Fruit fly (Drosophila melanogaster) whole organism, embryonic: ENCODE results near the gene GlyRS.

ENCODE experiments used
- Blimp-1 ChIP-seq: fragments of 200-800 bp; sonication (Bioruptor generic); optimal IDR thresholded peaks from 3 replicates; lab custom pipeline; 2018; ENCODE audit warnings: missing biosample characterization, missing genetic modification characterization, mild to moderate bottlenecking, moderate library complexity, missing genetic modification reagents
- CG10147 ChIP-seq: fragments of 200-800 bp; sonication (Bioruptor generic); optimal IDR thresholded peaks from 2 replicates; lab custom pipeline; 2019; ENCODE audit warnings: missing biosample characterization, mild to moderate bottlenecking, missing genetic modification characterization, moderate library complexity
- CG10267 ChIP-seq: fragments of 200-800 bp; sonication (Bioruptor generic); optimal IDR thresholded peaks from 2 replicates; lab custom pipeline; 2018; ENCODE audit warnings: missing biosample characterization, mild to moderate bottlenecking, missing genetic modification characterization, moderate library complexity
- CG10366 ChIP-seq: fragments of 200-800 bp; sonication (Bioruptor generic); IDR thresholded peaks from 2 replicates; pipeline ENCODE4 v1.3.6; 2022; ENCODE audit warnings: missing biosample characterization, missing genetic modification characterization
- CG12071 ChIP-seq: fragments of 200-800 bp; sonication (Bioruptor generic); optimal IDR thresholded peaks from 3 replicates; lab custom pipeline; 2018; ENCODE audit warnings: missing biosample characterization, mild to moderate bottlenecking, missing genetic modification characterization
- CG14441 ChIP-seq: fragments of 200-800 bp; sonication (Bioruptor generic); IDR thresholded peaks from 2 replicates; pipeline ENCODE4 v1.3.6; 2022; ENCODE audit warnings: missing biosample characterization, missing genetic modification characterization
- CG1602 ChIP-seq: fragments of 200-800 bp; sonication (Bioruptor generic); optimal IDR thresholded peaks from 3 replicates; lab custom pipeline; 2016; ENCODE audit warnings: missing biosample characterization, missing genetic modification characterization
- CG17186 ChIP-seq: fragments of 200-800 bp; sonication (Bioruptor generic); optimal IDR thresholded peaks from 3 replicates; lab custom pipeline; 2017; ENCODE audit warnings: missing biosample characterization, missing genetic modification reagents, missing genetic modification characterization
- CG30403 ChIP-seq: fragments of 200-800 bp; sonication (Bioruptor generic); optimal IDR thresholded peaks from 3 replicates; lab custom pipeline; 2016; ENCODE audit warnings: missing biosample characterization, missing genetic modification characterization
- CG31365 ChIP-seq: fragments of 200-800 bp; sonication (Bioruptor generic); optimal IDR thresholded peaks from 2 replicates; lab custom pipeline; 2018; ENCODE audit warnings: missing biosample characterization, mild to moderate bottlenecking, missing genetic modification characterization
- CG3407 ChIP-seq: fragments of 200-800 bp; sonication (Bioruptor generic); optimal IDR thresholded peaks from 2 replicates; lab custom pipeline; 2018; ENCODE audit warnings: missing biosample characterization, mild to moderate bottlenecking, missing genetic modification characterization
- CG4617 ChIP-seq: fragments of 200-800 bp; sonication (Bioruptor generic); optimal IDR thresholded peaks from 3 replicates; lab custom pipeline; 2016; ENCODE audit warnings: missing biosample characterization, missing genetic modification characterization, borderline replicate concordance
- CG6654 ChIP-seq: fragments of 200-800 bp; sonication (Bioruptor generic); optimal IDR thresholded peaks from 2 replicates; lab custom pipeline; 2017; ENCODE audit warnings: missing biosample characterization, mild to moderate bottlenecking, missing genetic modification characterization
- CG7556 ChIP-seq: fragments of 200-800 bp; sonication (Bioruptor generic); optimal IDR thresholded peaks from 2 replicates; lab custom pipeline; 2017; ENCODE audit warnings: missing biosample characterization, mild to moderate bottlenecking, missing genetic modification characterization
- CG7928 ChIP-seq: fragments of 200-800 bp; sonication (Bioruptor generic); optimal IDR thresholded peaks from 2 replicates; lab custom pipeline; 2017; ENCODE audit warnings: missing biosample characterization, mild to moderate bottlenecking, missing genetic modification characterization
- CG7987 ChIP-seq: fragments of 200-800 bp; sonication (Bioruptor generic); optimal IDR thresholded peaks from 2 replicates; lab custom pipeline; 2018; ENCODE audit warnings: missing biosample characterization, mild to moderate bottlenecking, missing genetic modification characterization, moderate library complexity
- Eip74EF ChIP-seq, 2 experiments: fragments of 200-800 bp in 1 of 2; fragments of >200 bp in 1 of 2; sonication (Bioruptor generic) in 1 of 2; optimal IDR thresholded peaks; 2 replicates each; lab custom pipeline; 2017 to 2019; ENCODE audit warnings: missing biosample characterization in 2 of 2, missing genetic modification characterization in 2 of 2, mild to moderate bottlenecking in 1 of 2, moderate library complexity in 1 of 2
- HLH3B ChIP-seq: fragments of 200-800 bp; sonication (Bioruptor generic); IDR thresholded peaks from 2 replicates; pipeline ENCODE4 v1.3.6; 2022; ENCODE audit warnings: missing biosample characterization, missing genetic modification characterization
- Hr39 ChIP-seq: fragments of >200 bp; optimal IDR thresholded peaks from 2 replicates; lab custom pipeline; 2017
- Mad ChIP-seq: fragments of 200-800 bp; sonication (Bioruptor generic); optimal IDR thresholded peaks from 2 replicates; lab custom pipeline; 2016; ENCODE audit warnings: missing biosample characterization, missing genetic modification characterization
- Pdp1 ChIP-seq, 2 experiments: fragments of 200-800 bp; sonication (Bioruptor generic); optimal IDR thresholded peaks; 3 replicates each; lab custom pipeline; 2016; ENCODE audit warnings: missing biosample characterization in 2 of 2, missing genetic modification characterization in 2 of 2, mild to moderate bottlenecking in 1 of 2, moderate library complexity in 1 of 2
- Poxn ChIP-seq: fragments of 200-800 bp; sonication (Bioruptor generic); IDR thresholded peaks from 2 replicates; pipeline ENCODE4 v1.3.6; 2022; ENCODE audit warnings: missing biosample characterization, missing genetic modification characterization
- Ravus ChIP-seq: fragments of 200-800 bp; sonication (Bioruptor generic); IDR thresholded peaks from 2 replicates; pipeline ENCODE4 v1.3.6; 2022; ENCODE audit warnings: missing biosample characterization, missing genetic modification characterization
- Rx ChIP-seq: fragments of 200-800 bp; sonication (Bioruptor generic); IDR thresholded peaks from 2 replicates; pipeline ENCODE4 v1.3.6; 2022; ENCODE audit warnings: missing biosample characterization, missing genetic modification characterization
- Six4 ChIP-seq: fragments of 200-800 bp; sonication (Bioruptor generic); optimal IDR thresholded peaks from 2 replicates; lab custom pipeline; 2016; ENCODE audit warnings: missing biosample characterization, missing genetic modification characterization
- Spps ChIP-seq: fragments of 200-800 bp; sonication (Bioruptor generic); optimal IDR thresholded peaks from 2 replicates; lab custom pipeline; 2018; ENCODE audit warnings: missing biosample characterization, mild to moderate bottlenecking, missing genetic modification characterization
- ara ChIP-seq: fragments of 200-800 bp; sonication (Bioruptor generic); IDR thresholded peaks from 2 replicates; pipeline ENCODE4 v1.3.6; 2022; ENCODE audit warnings: missing biosample characterization, missing genetic modification characterization
- bsh ChIP-seq, 2 experiments: fragments of 200-800 bp; sonication (Bioruptor generic); optimal IDR thresholded peaks; 2 replicates each; lab custom pipeline; 2017 to 2018; ENCODE audit warnings: mild to moderate bottlenecking in 2 of 2, missing biosample characterization in 2 of 2, missing genetic modification characterization in 2 of 2, moderate library complexity in 1 of 2
- chm ChIP-seq: fragments of 200-800 bp; sonication (Bioruptor generic); IDR thresholded peaks from 2 replicates; pipeline ENCODE4 v1.3.6; 2022; ENCODE audit warnings: missing biosample characterization, missing genetic modification characterization
- chn ChIP-seq: fragments of 200-800 bp; sonication (Bioruptor generic); optimal IDR thresholded peaks from 2 replicates; lab custom pipeline; 2016; ENCODE audit warnings: missing biosample characterization, missing genetic modification characterization
- ci ChIP-seq: fragments of 200-800 bp; sonication (Bioruptor generic); IDR thresholded peaks from 3 replicates; pipeline ENCODE4 v1.3.6; 2022; ENCODE audit warnings: missing biosample characterization, missing genetic modification characterization
- dm ChIP-seq: fragments of 200-800 bp; sonication (Bioruptor generic); optimal IDR thresholded peaks from 3 replicates; lab custom pipeline; 2016; ENCODE audit warnings: missing biosample characterization, missing genetic modification characterization
- emc ChIP-seq: fragments of 200-800 bp; sonication (Bioruptor generic); optimal IDR thresholded peaks from 2 replicates; lab custom pipeline; 2016; ENCODE audit warnings: missing biosample characterization, missing genetic modification characterization
- esg ChIP-seq: fragments of 200-800 bp; sonication (Bioruptor generic); conservative IDR thresholded peaks from 2 replicates; pipeline ENCODE4 v1.3.6; 2022; ENCODE audit warnings: missing biosample characterization, missing genetic modification characterization
- eyg ChIP-seq: fragments of 200-800 bp; sonication (Bioruptor generic); optimal IDR thresholded peaks from 3 replicates; lab custom pipeline; 2016; ENCODE audit warnings: missing biosample characterization, missing genetic modification characterization
- ind ChIP-seq: fragments of 200-800 bp; sonication (Bioruptor generic); optimal IDR thresholded peaks from 3 replicates; lab custom pipeline; 2016; ENCODE audit warnings: missing biosample characterization, missing genetic modification characterization
- insv ChIP-seq, 2 experiments: fragments of 200-800 bp; sonication (Bioruptor generic); optimal IDR thresholded peaks; 3 replicates each; lab custom pipeline; 2016 to 2018; ENCODE audit warnings: missing biosample characterization in 2 of 2, missing genetic modification characterization in 2 of 2
- kni ChIP-seq: fragments of 200-800 bp; sonication (Bioruptor generic); optimal IDR thresholded peaks from 3 replicates; lab custom pipeline; 2017; ENCODE audit warnings: mild to moderate bottlenecking, missing biosample characterization, missing genetic modification reagents, missing genetic modification characterization
- nerfin-2 ChIP-seq: fragments of 200-800 bp; sonication (Bioruptor generic); IDR thresholded peaks from 2 replicates; pipeline ENCODE4 v1.3.6; 2022; ENCODE audit warnings: missing biosample characterization, missing genetic modification characterization; ENCODE audit not compliant: partially characterized antibody
- nmo ChIP-seq: fragments of 200-800 bp; sonication (Bioruptor generic); optimal IDR thresholded peaks from 2 replicates; lab custom pipeline; 2018; ENCODE audit warnings: missing biosample characterization, mild to moderate bottlenecking, missing genetic modification characterization, moderate library complexity
- odd ChIP-seq: fragments of 200-800 bp; sonication (Bioruptor generic); optimal IDR thresholded peaks from 2 replicates; lab custom pipeline; 2017; ENCODE audit warnings: missing biosample characterization, mild to moderate bottlenecking, missing genetic modification characterization
- otp ChIP-seq: fragments of 200-800 bp; sonication (Bioruptor generic); IDR thresholded peaks from 3 replicates; pipeline ENCODE4, ENCODE4 v1.3.6; 2022; ENCODE audit warnings: missing biosample characterization, missing genetic modification characterization
- peb ChIP-seq: fragments of 200-800 bp; sonication (Bioruptor generic); IDR thresholded peaks from 2 replicates; pipeline ENCODE4 v1.3.6; 2022; ENCODE audit warnings: missing biosample characterization, missing genetic modification characterization
- phol ChIP-seq: fragments of 200-800 bp; sonication (Bioruptor generic); optimal IDR thresholded peaks from 3 replicates; lab custom pipeline; 2018; ENCODE audit warnings: missing biosample characterization, mild to moderate bottlenecking, missing genetic modification characterization, moderate library complexity
- sima ChIP-seq: fragments of 200-800 bp; sonication (Bioruptor generic); optimal IDR thresholded peaks from 2 replicates; lab custom pipeline; 2016; ENCODE audit warnings: missing biosample characterization, missing genetic modification characterization
- sr ChIP-seq: fragments of 200-800 bp; sonication (Bioruptor generic); IDR thresholded peaks from 3 replicates; pipeline ENCODE4 v1.3.6; 2022; ENCODE audit warnings: missing biosample characterization, missing genetic modification characterization
- ttk ChIP-seq: fragments of 200-800 bp; sonication (Bioruptor generic); IDR thresholded peaks from 2 replicates; pipeline ENCODE4 v2.1.2; 2022; ENCODE audit warnings: missing biosample characterization, missing genetic modification characterization
- wdn ChIP-seq: fragments of 200-800 bp; sonication (Bioruptor generic); IDR thresholded peaks from 2 replicates; pipeline ENCODE4 v1.3.6; 2022; ENCODE audit warnings: missing biosample characterization, missing genetic modification characterization
- zen ChIP-seq: fragments of 200-800 bp; sonication (Bioruptor generic); optimal IDR thresholded peaks from 3 replicates; lab custom pipeline; 2018; ENCODE audit warnings: missing biosample characterization, mild to moderate bottlenecking, missing genetic modification characterization, moderate library complexity

The GlyRS gene

dm6 chr3L:15141118-15142003 lies 46.4 kb downstream of the GlyRS start (continued):
- TF ChIP-seq CG31365 (tag; lab: Kevin White, UChicago) (no peak), CG10366 (peak; percentile 40), dm (no peak), ara (GFP tag; lab: Robert Waterston, UW) (no peak), CG10147 (GFP tag; lab: Kevin White, UChicago) (no peak), sr (GFP tag; lab: Robert Waterston, UW) (no peak), CG30403 (GFP tag; lab: Kevin White, UChicago) (peak; percentile 59), CG17186 (GFP tag; lab: Kevin White, UChicago) (no peak), Rx (peak; percentile 46; the same call in 1 of the 2 replicates), chm (GFP tag; lab: Robert Waterston, UW) (peak; percentile 6; the same call in 1 of the 2 replicates), Eip74EF (GFP tag; optimal IDR thresholded peaks at IDR 0.05; lab: Kevin White, UChicago) (no peak), Poxn (no peak), odd (GFP tag; lab: Kevin White, UChicago) (no peak), Blimp-1 (peak; percentile 16), otp (no peak), CG6654 (GFP tag; lab: Kevin White, UChicago) (no peak), phol (tag; lab: Kevin White, UChicago) (peak; percentile 16), CG10267 (tag; lab: Kevin White, UChicago) (peak; percentile 8), ind (GFP tag; lab: Kevin White, UChicago) (peak; percentile 1), Hr39 (lab: Kevin White, UChicago) (no peak), chn (GFP tag; lab: Kevin White, UChicago) (peak; percentile 8), bsh (GFP tag; optimal IDR thresholded peaks at IDR 0.05; lab: Kevin White, UChicago) (peak in 1 of 2 experiments; percentile 4), HLH3B (GFP tag; lab: Robert Waterston, UW) (no peak), peb (GFP tag; lab: Robert Waterston, UW) (no peak), nmo (peak; percentile 26), emc (GFP tag; lab: Kevin White, UChicago) (no peak), insv (GFP tag; optimal IDR thresholded peaks at IDR 0.05; lab: Kevin White, UChicago) (peak in 1 of 2 experiments; percentile 80), eyg (GFP tag; lab: Kevin White, UChicago) (no peak), kni (peak; percentile 83), Ravus (GFP tag; lab: Robert Waterston, UW) (no peak), Six4 (GFP tag; lab: Kevin White, UChicago) (no peak), sima (GFP tag; lab: Kevin White, UChicago) (no peak), Spps (no peak), Mad (GFP tag; lab: Kevin White, UChicago) (no peak), ci (GFP tag; lab: Robert Waterston, UW) (peak; percentile 22; the same call in 2 of the 3 replicates), CG7987 (GFP tag; lab: Kevin White, UChicago) (no peak), CG7928 (no peak), wdn (GFP tag; lab: Robert Waterston, UW) (no peak), CG3407 (GFP tag; lab: Kevin White, UChicago) (no peak), CG7556 (no peak), CG1602 (GFP tag; lab: Kevin White, UChicago) (no peak), CG12071 (no peak), esg (GFP tag; lab: Robert Waterston, UW) (no peak), ttk (GFP tag; lab: Robert Waterston, UW) (peak; percentile 37; the same call in 1 of the 2 replicates), Pdp1 (GFP tag; optimal IDR thresholded peaks at IDR 0.05; lab: Kevin White, UChicago) (peak in 1 of 2 experiments; percentile 29), nerfin-2 (GFP tag; lab: Robert Waterston, UW) (no peak), zen (tag; lab: Kevin White, UChicago) (peak; percentile 61), CG4617 (no peak), CG14441 (GFP tag; lab: Robert Waterston, UW) (peak; percentile 26; the same call in 1 of the 2 replicates)
